Worm (Caenorhabditis elegans) whole organism, L2 larva: Measurements from ENCODE around the gene B0244.7.

Source experiments
- lin-13 ChIP-seq: fragments of 150-350 bp; optimal IDR thresholded peaks from 2 replicates; lab custom pipeline; 2014; ENCODE audit warnings: missing biosample characterization, missing genetic modification reagents, missing genetic modification characterization
- mab-5 ChIP-seq: fragments of 150-350 bp; optimal IDR thresholded peaks from 2 replicates; lab custom pipeline; 2014; ENCODE audit warnings: missing biosample characterization, missing genetic modification characterization
- skn-1 ChIP-seq: sonication (generic microtip); optimal IDR thresholded peaks from 2 replicates; lab custom pipeline; 2017; ENCODE audit warnings: missing biosample characterization, missing genetic modification characterization

- no peak for TF ChIP-seq skn-1 (tag; lab: Kevin White, UChicago)
- no peak for TF ChIP-seq lin-13 (GFP tag; lab: Kevin White, UChicago)
- no peak for TF ChIP-seq mab-5 (tag; lab: Kevin White, UChicago)
Measured at ce11 chrIII:5717173-5717748, 14.0 kb upstream of the B0244.7 start.
